Worm (Caenorhabditis elegans) whole organism, mixed stage, embryonic: ENCODE measurements around the gene umps-1.

ENCODE experiments used
- M03D4.4 ChIP-seq: sonication (generic microtip); optimal IDR thresholded peaks from 2 replicates; lab custom pipeline; 2017; ENCODE audit warnings: mild to moderate bottlenecking, missing genetic modification characterization, missing compliant biosample characterization
- bed-3 ChIP-seq: fragments of 200-800 bp; sonication (Bioruptor generic); optimal IDR thresholded peaks from 3 replicates; lab custom pipeline; 2018; ENCODE audit warnings: mild to moderate bottlenecking, missing genetic modification characterization, moderate library complexity, missing compliant biosample characterization
- ceh-39 ChIP-seq: fragments of 150-350 bp; optimal IDR thresholded peaks from 2 replicates; lab custom pipeline; 2014; ENCODE audit warnings: missing biosample characterization, missing genetic modification characterization
- ceh-43 ChIP-seq: fragments of 200-800 bp; sonication (Bioruptor generic); optimal IDR thresholded peaks from 2 replicates; lab custom pipeline; 2018; ENCODE audit warnings: mild to moderate bottlenecking, missing genetic modification characterization, moderate library complexity, missing compliant biosample characterization
- ceh-83 ChIP-seq: fragments of 200-800 bp; sonication (Bioruptor generic); optimal IDR thresholded peaks from 2 replicates; lab custom pipeline; 2018; ENCODE audit warnings: mild to moderate bottlenecking, missing genetic modification characterization, missing compliant biosample characterization
- ces-1 ChIP-seq: fragments of 150-350 bp; optimal IDR thresholded peaks from 2 replicates; lab custom pipeline; 2014; ENCODE audit warnings: missing biosample characterization, missing genetic modification reagents, missing genetic modification characterization
- cnd-1 ChIP-seq: fragments of 200-800 bp; sonication (Bioruptor generic); optimal IDR thresholded peaks from 2 replicates; lab custom pipeline; 2018; ENCODE audit warnings: mild to moderate bottlenecking, missing genetic modification characterization, missing compliant biosample characterization
- drap-1 ChIP-seq: fragments of 200-800 bp; sonication (Bioruptor generic); optimal IDR thresholded peaks from 3 replicates; lab custom pipeline; 2018; ENCODE audit warnings: mild to moderate bottlenecking, missing genetic modification characterization, missing compliant biosample characterization
- elt-1 ChIP-seq: sonication (generic microtip); optimal IDR thresholded peaks from 2 replicates; lab custom pipeline; 2017; ENCODE audit warnings: missing genetic modification characterization, mild to moderate bottlenecking, missing compliant biosample characterization, antibody characterized with exemption, moderate library complexity, borderline replicate concordance; ENCODE audit not compliant: insufficient read depth
- elt-3 ChIP-seq: fragments of 150-350 bp; optimal IDR thresholded peaks from 2 replicates; lab custom pipeline; 2014; ENCODE audit warnings: missing biosample characterization, missing genetic modification characterization
- flh-1 ChIP-seq: fragments of 200-800 bp; sonication (Bioruptor generic); optimal IDR thresholded peaks from 2 replicates; lab custom pipeline; 2018; ENCODE audit warnings: mild to moderate bottlenecking, missing genetic modification characterization, moderate library complexity, missing compliant biosample characterization
- ham-2 ChIP-seq: fragments of 200-800 bp; sonication (Bioruptor generic); optimal IDR thresholded peaks from 2 replicates; lab custom pipeline; 2018; ENCODE audit warnings: mild to moderate bottlenecking, missing genetic modification characterization, missing compliant biosample characterization
- hlh-1 ChIP-seq: fragments of 150-350 bp; optimal IDR thresholded peaks from 2 replicates; lab custom pipeline; 2014; ENCODE audit warnings: missing biosample characterization, missing genetic modification reagents, missing genetic modification characterization
- lin-13 ChIP-seq: fragments of 150-350 bp; optimal IDR thresholded peaks from 2 replicates; lab custom pipeline; 2014; ENCODE audit warnings: missing biosample characterization, missing genetic modification characterization
- lin-32 ChIP-seq: fragments of 200-800 bp; sonication (Bioruptor generic); optimal IDR thresholded peaks from 2 replicates; lab custom pipeline; 2018; ENCODE audit warnings: mild to moderate bottlenecking, missing genetic modification characterization, missing compliant biosample characterization
- lsy-2 ChIP-seq: fragments of 150-350 bp; optimal IDR thresholded peaks from 2 replicates; lab custom pipeline; 2014; ENCODE audit warnings: missing biosample characterization, missing genetic modification characterization
- mep-1 ChIP-seq: fragments of 150-350 bp; optimal IDR thresholded peaks from 2 replicates; lab custom pipeline; 2017; ENCODE audit warnings: missing biosample characterization, missing genetic modification reagents, missing genetic modification characterization, inconsistent platforms
- mls-2 ChIP-seq: sonication (generic microtip); optimal IDR thresholded peaks from 2 replicates; lab custom pipeline; 2016; ENCODE audit warnings: mild to moderate bottlenecking, missing genetic modification characterization, moderate library complexity, missing compliant biosample characterization
- nhr-12 ChIP-seq: fragments of 150-350 bp; optimal IDR thresholded peaks from 2 replicates; lab custom pipeline; 2014; ENCODE audit warnings: missing biosample characterization, missing genetic modification characterization
- nhr-2 ChIP-seq: fragments of 150-350 bp; optimal IDR thresholded peaks from 2 replicates; lab custom pipeline; 2014; ENCODE audit warnings: missing biosample characterization, missing genetic modification characterization
- nhr-237 ChIP-seq: fragments of 150-350 bp; optimal IDR thresholded peaks from 2 replicates; lab custom pipeline; 2014; ENCODE audit warnings: missing biosample characterization, missing genetic modification characterization
- pha-4 ChIP-seq: fragments of 150-350 bp; optimal IDR thresholded peaks from 2 replicates; lab custom pipeline; 2018; ENCODE audit warnings: missing biosample characterization, missing genetic modification reagents, missing genetic modification characterization
- sem-2 ChIP-seq: fragments of 200-800 bp; sonication (Bioruptor generic); optimal IDR thresholded peaks from 2 replicates; lab custom pipeline; 2018; ENCODE audit warnings: mild to moderate bottlenecking, missing genetic modification characterization, missing compliant biosample characterization
- snpc-4 ChIP-seq: fragments of 150-350 bp; optimal IDR thresholded peaks from 2 replicates; lab custom pipeline; 2014; ENCODE audit warnings: missing biosample characterization, missing genetic modification characterization
- sptf-1 ChIP-seq: sonication (generic microtip); optimal IDR thresholded peaks from 2 replicates; lab custom pipeline; 2017; ENCODE audit warnings: mild to moderate bottlenecking, missing genetic modification characterization, moderate library complexity, missing compliant biosample characterization
- tbx-8 ChIP-seq: fragments of 200-800 bp; sonication (Bioruptor generic); optimal IDR thresholded peaks from 2 replicates; lab custom pipeline; 2018; ENCODE audit warnings: mild to moderate bottlenecking, missing genetic modification characterization, moderate library complexity, missing compliant biosample characterization
- unc-120 ChIP-seq: sonication (generic microtip); optimal IDR thresholded peaks from 2 replicates; lab custom pipeline; 2017; ENCODE audit warnings: missing genetic modification characterization, missing compliant biosample characterization; ENCODE audit not compliant: poor library complexity, severe bottlenecking
- unc-39 ChIP-seq: fragments of 150-350 bp; optimal IDR thresholded peaks from 2 replicates; lab custom pipeline; 2014; ENCODE audit warnings: missing biosample characterization, missing genetic modification characterization
- unc-62 ChIP-seq: fragments of 150-350 bp; optimal IDR thresholded peaks from 2 replicates; lab custom pipeline; 2014; ENCODE audit warnings: missing biosample characterization, missing genetic modification reagents, missing genetic modification characterization
- zip-8 ChIP-seq: fragments of 150-350 bp; optimal IDR thresholded peaks from 2 replicates; lab custom pipeline; 2014; ENCODE audit warnings: missing biosample characterization, missing genetic modification characterization
- ztf-11 ChIP-seq: fragments of 150-350 bp; optimal IDR thresholded peaks from 2 replicates; lab custom pipeline; 2014; ENCODE audit warnings: missing biosample characterization, missing genetic modification characterization

The umps-1 gene

ce11 chrIII:10347049-10347448, 10.4 kb downstream of the umps-1 start, which contains the start of gene tbx-8:
Gene tbx-8, plus strand, starts transcription at chrIII:10347349.
- TF ChIP-seq nhr-2 (no peak), unc-120 (tag; lab: Kevin White, UChicago) (no peak), unc-39 (tag; lab: Kevin White, UChicago) (no peak), nhr-12 (tag; lab: Kevin White, UChicago) (no peak), M03D4.4 (tag; lab: Kevin White, UChicago) (no peak), mep-1 (tag; lab: Kevin White, UChicago) (no peak)

DNA sequence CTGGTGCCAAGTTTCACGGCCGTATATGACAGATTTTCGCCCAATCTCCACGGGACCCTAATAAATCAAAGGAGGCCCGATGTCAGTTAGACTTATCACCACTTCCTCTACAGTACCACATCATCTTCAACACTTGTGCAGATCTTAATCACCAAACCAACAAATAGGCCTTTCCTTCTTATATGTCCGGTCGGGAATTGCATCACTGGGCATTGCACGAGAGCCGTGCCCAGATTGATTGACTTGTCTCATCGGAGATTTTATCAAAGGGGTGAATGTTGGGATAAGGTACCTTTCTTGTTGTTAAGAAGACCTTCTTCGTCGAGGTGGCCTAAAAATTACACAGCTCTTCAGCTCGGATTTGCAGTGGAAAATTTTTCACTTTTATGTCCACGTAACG, 12.7 kb downstream of the umps-1 start:
- TF ChIP-seq ceh-83 (GFP tag; lab: Kevin White, UChicago) = no peak
- peak; percentile 83 for TF ChIP-seq elt-1 (tag; lab: Kevin White, UChicago)
- peak; percentile 5 for TF ChIP-seq nhr-2
- peak; percentile 63 for TF ChIP-seq unc-62 (GFP tag; lab: Kevin White, UChicago)
- no peak for TF ChIP-seq snpc-4 (tag; lab: Kevin White, UChicago)

DNA sequence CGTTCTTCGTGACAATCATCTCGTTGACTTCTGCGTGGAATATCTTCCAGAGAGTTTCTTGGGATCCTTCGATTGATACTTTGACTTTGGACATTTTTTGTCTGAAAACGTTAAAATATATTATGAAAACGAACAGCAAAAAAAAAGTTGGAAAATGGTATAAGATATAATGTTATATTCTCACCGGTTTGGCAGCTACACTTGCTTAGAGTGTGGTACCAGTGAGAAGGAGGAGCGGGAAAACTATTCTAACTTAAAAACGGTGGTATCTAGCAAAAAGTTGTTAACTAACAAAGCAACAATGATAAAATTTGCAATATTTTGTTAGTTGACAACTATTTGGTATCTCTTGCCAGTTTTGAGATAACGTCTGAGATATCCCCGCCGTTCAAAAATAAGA, 15.7 kb downstream of the umps-1 start, which contains the start of gene tbx-9:
Gene tbx-9 (minus strand): TSS at position 101 of the 400 bp plus-strand sequence.
- TF ChIP-seq snpc-4 (tag; lab: Kevin White, UChicago) = no peak
- no peak for TF ChIP-seq drap-1
- no peak for TF ChIP-seq nhr-237 (tag; lab: Kevin White, UChicago)
- no peak for TF ChIP-seq unc-62 (GFP tag; lab: Kevin White, UChicago)
- no peak for TF ChIP-seq sptf-1 (tag; lab: Kevin White, UChicago)
- no peak for TF ChIP-seq ceh-43 (GFP tag; lab: Kevin White, UChicago)

ce11 chrIII:10339949-10340348, 17.5 kb downstream of the umps-1 start:
- TF ChIP-seq nhr-2 = no peak
- TF ChIP-seq lin-32 (GFP tag; lab: Kevin White, UChicago) = no peak
- TF ChIP-seq cnd-1 (tag; lab: Kevin White, UChicago) = no peak
- TF ChIP-seq flh-1 (GFP tag; lab: Kevin White, UChicago) = no peak
- TF ChIP-seq tbx-8 = no peak
- TF ChIP-seq ceh-39 (tag; lab: Kevin White, UChicago) = no peak
- no peak for TF ChIP-seq unc-62 (GFP tag; lab: Kevin White, UChicago)
- no peak for TF ChIP-seq zip-8 (tag; lab: Kevin White, UChicago)
- TF ChIP-seq pha-4 (tag; lab: Kevin White, UChicago) = no peak
- TF ChIP-seq ham-2 (GFP tag; lab: Kevin White, UChicago) = no peak
- TF ChIP-seq lin-13 (tag; lab: Kevin White, UChicago) = no peak
- TF ChIP-seq ceh-43 (GFP tag; lab: Kevin White, UChicago) = no peak
- no peak for TF ChIP-seq drap-1
- TF ChIP-seq, all 35 proteins: peak for 0

ce11 chrIII:10338992-10339852, 18.2 kb downstream of the umps-1 start:
- TF ChIP-seq cnd-1 (tag; lab: Kevin White, UChicago) (no peak), zip-8 (tag; lab: Kevin White, UChicago) (peak; percentile 89)

DNA sequence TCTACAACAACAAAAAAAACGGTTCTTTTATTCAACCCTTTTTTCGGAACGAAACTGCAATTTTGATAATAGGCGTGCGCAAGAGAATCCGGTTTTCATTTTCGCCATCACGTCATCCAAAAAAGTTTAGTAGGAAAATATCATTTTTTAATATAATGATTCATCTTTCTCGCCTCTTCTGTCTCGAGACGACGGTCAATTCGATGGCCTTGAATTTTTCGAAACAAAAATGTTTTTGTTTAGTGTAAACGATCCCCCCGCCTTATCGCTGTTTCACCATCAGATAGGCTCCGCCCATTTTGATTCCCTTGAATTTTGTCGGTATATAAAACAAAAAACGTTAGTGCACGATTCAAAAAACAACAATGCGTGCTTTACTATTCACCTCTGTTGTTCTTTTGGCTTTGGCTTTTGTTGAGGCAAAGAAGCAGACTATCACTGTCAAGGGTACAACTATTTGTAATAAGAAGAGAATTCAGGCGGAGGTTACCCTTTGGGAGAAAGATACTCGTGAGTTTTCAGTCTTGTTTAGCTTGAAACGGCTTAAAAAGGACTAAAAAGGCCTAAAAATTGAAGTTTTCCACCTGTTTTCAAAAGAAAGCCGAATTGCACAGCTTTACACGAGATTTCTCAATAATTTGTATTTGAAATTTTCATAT, 19.8 kb downstream of the umps-1 start, which contains the start of gene ttr-15:
Gene ttr-15 (plus strand): TSS at position 340 of the 659 bp plus-strand sequence.
- TF ChIP-seq ceh-39 (tag; lab: Kevin White, UChicago) = no peak
- TF ChIP-seq bed-3 (GFP tag; lab: Kevin White, UChicago) = no peak

DNA sequence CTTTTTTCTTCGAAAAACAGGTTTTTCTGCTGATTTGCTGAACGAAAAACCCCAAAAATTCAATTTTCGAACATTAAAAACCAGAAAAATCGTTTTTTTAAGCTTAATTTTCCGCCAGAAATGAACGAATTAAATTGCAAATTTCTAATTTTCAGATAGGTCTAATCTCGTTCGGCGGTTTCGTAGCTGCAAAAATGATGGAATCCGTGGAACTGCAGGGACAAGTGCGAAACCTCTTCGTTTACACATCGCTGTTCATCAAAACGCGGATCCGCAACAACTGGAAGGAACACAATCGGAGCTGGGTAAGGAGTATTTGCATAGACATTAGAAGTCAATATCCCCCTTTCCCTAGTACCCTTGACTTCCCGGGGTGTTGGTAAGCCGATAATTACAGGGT, 21.3 kb downstream of the umps-1 start:
- TF ChIP-seq hlh-1 (tag; lab: Kevin White, UChicago) (no peak), ztf-11 (tag; lab: Kevin White, UChicago) (no peak), ceh-83 (GFP tag; lab: Kevin White, UChicago) (no peak), lsy-2 (tag; lab: Kevin White, UChicago) (no peak), snpc-4 (tag; lab: Kevin White, UChicago) (no peak), ces-1 (GFP tag; lab: Kevin White, UChicago) (no peak), mep-1 (tag; lab: Kevin White, UChicago) (no peak), sem-2 (GFP tag; lab: Kevin White, UChicago) (no peak), nhr-12 (tag; lab: Kevin White, UChicago) (no peak), elt-3 (tag; lab: Kevin White, UChicago) (no peak), elt-1 (tag; lab: Kevin White, UChicago) (no peak), mls-2 (tag; lab: Kevin White, UChicago) (no peak), flh-1 (GFP tag; lab: Kevin White, UChicago) (no peak)
- TF ChIP-seq, all 35 proteins: peak for 0
